Fruit fly (Drosophila melanogaster) whole organism, embryonic: ENCODE data around the gene Pxd.

ENCODE experiments used
- B-H1 ChIP-seq: fragments of 200-800 bp; sonication (Bioruptor generic); IDR thresholded peaks from 3 replicates; pipeline ENCODE4 v1.3.6; 2022; ENCODE audit warnings: missing biosample characterization, missing genetic modification characterization
- BEAF-32 ChIP-seq: fragments of 200-800 bp; sonication (Bioruptor generic); optimal IDR thresholded peaks from 3 replicates; lab custom pipeline; 2017; ENCODE audit warnings: missing biosample characterization, missing genetic modification characterization, mild to moderate bottlenecking, moderate library complexity, missing genetic modification reagents
- Bgb ChIP-seq: fragments of 200-800 bp; sonication (Bioruptor generic); IDR thresholded peaks from 2 replicates; pipeline ENCODE4 v1.3.6; 2022; ENCODE audit warnings: missing biosample characterization, missing genetic modification characterization; ENCODE audit not compliant: partially characterized antibody
- Blimp-1 ChIP-seq: fragments of 200-800 bp; sonication (Bioruptor generic); optimal IDR thresholded peaks from 3 replicates; lab custom pipeline; 2018; ENCODE audit warnings: missing biosample characterization, missing genetic modification characterization, mild to moderate bottlenecking, moderate library complexity, missing genetic modification reagents
- C15 ChIP-seq: fragments of 200-800 bp; sonication (Bioruptor generic); IDR thresholded peaks from 3 replicates; pipeline ENCODE4 v1.3.6; 2022; ENCODE audit warnings: missing biosample characterization, missing genetic modification characterization
- CG11560 ChIP-seq: fragments of 200-800 bp; sonication (Bioruptor generic); IDR thresholded peaks from 3 replicates; pipeline ENCODE4 v1.3.6; 2022; ENCODE audit warnings: missing biosample characterization, missing genetic modification characterization
- CG12236 ChIP-seq: fragments of 200-800 bp; sonication (Bioruptor generic); optimal IDR thresholded peaks from 2 replicates; lab custom pipeline; 2016; ENCODE audit warnings: missing biosample characterization, missing genetic modification characterization
- CG12299 ChIP-seq: fragments of 200-800 bp; sonication (Bioruptor generic); optimal IDR thresholded peaks from 2 replicates; lab custom pipeline; 2018; ENCODE audit warnings: missing biosample characterization, mild to moderate bottlenecking, missing genetic modification characterization
- CG12659 ChIP-seq: fragments of 200-800 bp; sonication (Bioruptor generic); optimal IDR thresholded peaks from 3 replicates; lab custom pipeline; 2017; ENCODE audit warnings: mild to moderate bottlenecking, missing biosample characterization, missing genetic modification reagents, missing genetic modification characterization
- CG13123 ChIP-seq: fragments of 200-800 bp; sonication (Bioruptor generic); optimal IDR thresholded peaks from 2 replicates; lab custom pipeline; 2016; ENCODE audit warnings: missing biosample characterization, missing genetic modification characterization
- CG15269 ChIP-seq: fragments of 200-800 bp; sonication (Bioruptor generic); optimal IDR thresholded peaks from 2 replicates; lab custom pipeline; 2018; ENCODE audit warnings: missing biosample characterization, mild to moderate bottlenecking, missing genetic modification characterization, moderate library complexity
- CG17186 ChIP-seq: fragments of 200-800 bp; sonication (Bioruptor generic); optimal IDR thresholded peaks from 3 replicates; lab custom pipeline; 2017; ENCODE audit warnings: missing biosample characterization, missing genetic modification reagents, missing genetic modification characterization
- CG17359 ChIP-seq: fragments of 200-800 bp; sonication (Bioruptor generic); optimal IDR thresholded peaks from 3 replicates; lab custom pipeline; 2018; ENCODE audit warnings: missing biosample characterization, mild to moderate bottlenecking, missing genetic modification characterization, moderate library complexity
- CG18619 ChIP-seq: fragments of 200-800 bp; sonication (Bioruptor generic); optimal IDR thresholded peaks from 3 replicates; lab custom pipeline; 2017; ENCODE audit warnings: missing biosample characterization, mild to moderate bottlenecking, missing genetic modification characterization
- CG2116 ChIP-seq: fragments of 200-800 bp; sonication (Bioruptor generic); optimal IDR thresholded peaks from 3 replicates; lab custom pipeline; 2018; ENCODE audit warnings: missing biosample characterization, mild to moderate bottlenecking, missing genetic modification characterization
- CG2129 ChIP-seq: fragments of 200-800 bp; sonication (Bioruptor generic); IDR thresholded peaks from 2 replicates; pipeline ENCODE4 v1.3.6; 2022; ENCODE audit warnings: missing biosample characterization, missing genetic modification characterization; ENCODE audit not compliant: partially characterized antibody
- CG3163 ChIP-seq: fragments of 200-800 bp; sonication (Bioruptor generic); optimal IDR thresholded peaks from 3 replicates; lab custom pipeline; 2016; ENCODE audit warnings: missing biosample characterization, missing genetic modification characterization
- CG3726 ChIP-seq: fragments of 200-800 bp; sonication (Bioruptor generic); IDR thresholded peaks from 3 replicates; pipeline ENCODE4, ENCODE4 v1.3.6; 2022; ENCODE audit warnings: missing biosample characterization, missing genetic modification characterization
- CG5245 ChIP-seq: fragments of 200-800 bp; sonication (Bioruptor generic); optimal IDR thresholded peaks from 3 replicates; lab custom pipeline; 2016; ENCODE audit warnings: missing biosample characterization, missing genetic modification characterization
- CG6254 ChIP-seq: fragments of 200-800 bp; sonication (Bioruptor generic); optimal IDR thresholded peaks from 3 replicates; lab custom pipeline; 2017; ENCODE audit warnings: mild to moderate bottlenecking, missing biosample characterization, missing genetic modification reagents, missing genetic modification characterization
- CG6689 ChIP-seq: fragments of 200-800 bp; sonication (Bioruptor generic); IDR thresholded peaks from 2 replicates; pipeline ENCODE4 v1.3.6; 2022; ENCODE audit warnings: missing biosample characterization, missing genetic modification characterization
- CG7556 ChIP-seq: fragments of 200-800 bp; sonication (Bioruptor generic); optimal IDR thresholded peaks from 2 replicates; lab custom pipeline; 2017; ENCODE audit warnings: missing biosample characterization, mild to moderate bottlenecking, missing genetic modification characterization
- CG8359 ChIP-seq: fragments of 200-800 bp; sonication (Bioruptor generic); optimal IDR thresholded peaks from 2 replicates; lab custom pipeline; 2017; ENCODE audit warnings: missing biosample characterization, mild to moderate bottlenecking, missing genetic modification characterization, borderline replicate concordance
- CG8388 ChIP-seq: fragments of 200-800 bp; sonication (Bioruptor generic); optimal IDR thresholded peaks from 2 replicates; lab custom pipeline; 2019; ENCODE audit warnings: missing biosample characterization, mild to moderate bottlenecking, missing genetic modification characterization, moderate library complexity
- CG8924 ChIP-seq: fragments of 200-800 bp; optimal IDR thresholded peaks from 3 replicates; lab custom pipeline; 2019; ENCODE audit warnings: missing biosample characterization, mild to moderate bottlenecking, missing genetic modification characterization, moderate library complexity
- Dad ChIP-seq: fragments of 200-800 bp; sonication (Bioruptor generic); optimal IDR thresholded peaks from 3 replicates; lab custom pipeline; 2016; ENCODE audit warnings: missing biosample characterization, missing genetic modification characterization
- Dip2 ChIP-seq: fragments of 200-800 bp; sonication (Bioruptor generic); IDR thresholded peaks from 2 replicates; pipeline ENCODE4 v1.3.6; 2022; ENCODE audit warnings: missing biosample characterization, missing genetic modification characterization
- Dll ChIP-seq: fragments of 200-800 bp; sonication (Bioruptor generic); IDR thresholded peaks from 4 replicates; pipeline ENCODE4 v1.3.6; 2022; ENCODE audit warnings: missing biosample characterization, missing genetic modification characterization; ENCODE audit not compliant: partially characterized antibody
- Eip74EF ChIP-seq, 2 experiments: fragments of 200-800 bp in 1 of 2; fragments of >200 bp in 1 of 2; sonication (Bioruptor generic) in 1 of 2; optimal IDR thresholded peaks; 2 replicates each; lab custom pipeline; 2017 to 2019; ENCODE audit warnings: missing biosample characterization in 2 of 2, missing genetic modification characterization in 2 of 2, mild to moderate bottlenecking in 1 of 2, moderate library complexity in 1 of 2
- Fer1 ChIP-seq: fragments of 200-800 bp; sonication (Bioruptor generic); optimal IDR thresholded peaks from 2 replicates; lab custom pipeline; 2017; ENCODE audit warnings: missing biosample characterization, mild to moderate bottlenecking, missing genetic modification characterization
- Gsc ChIP-seq: fragments of 200-800 bp; sonication (Bioruptor generic); IDR thresholded peaks from 2 replicates; pipeline ENCODE4 v1.3.6; 2022; ENCODE audit warnings: missing biosample characterization, missing genetic modification characterization
- HLHmδ ChIP-seq: fragments of 200-800 bp; sonication (Bioruptor generic); optimal IDR thresholded peaks from 2 replicates; lab custom pipeline; 2018; ENCODE audit warnings: missing biosample characterization, mild to moderate bottlenecking, missing genetic modification characterization, moderate library complexity
- Hr78 ChIP-seq, 2 experiments: fragments of 200-800 bp in 1 of 2; fragments of >200 bp in 1 of 2; sonication (Bioruptor generic) in 1 of 2; optimal IDR thresholded peaks; 2 replicates each; lab custom pipeline; 2017 to 2019; ENCODE audit warnings: missing biosample characterization in 2 of 2, missing genetic modification characterization in 2 of 2, mild to moderate bottlenecking in 1 of 2, moderate library complexity in 1 of 2
- Mrtf ChIP-seq: fragments of 200-800 bp; sonication (Bioruptor generic); IDR thresholded peaks from 3 replicates; pipeline ENCODE4 v1.3.6; 2022; ENCODE audit warnings: missing biosample characterization, missing genetic modification characterization
- Nf-YA ChIP-seq: fragments of 200-800 bp; sonication (Bioruptor generic); IDR thresholded peaks from 2 replicates; pipeline ENCODE4 v1.3.6; 2022; ENCODE audit warnings: missing biosample characterization, missing genetic modification characterization
- Opbp ChIP-seq: fragments of 200-800 bp; sonication (Bioruptor generic); IDR thresholded peaks from 3 replicates; pipeline ENCODE4 v1.3.6; 2022; ENCODE audit warnings: missing biosample characterization, missing genetic modification characterization; ENCODE audit not compliant: partially characterized antibody
- Sin3A ChIP-seq: fragments of >200 bp; optimal IDR thresholded peaks from 2 replicates; lab custom pipeline; 2018
- al ChIP-seq: fragments of 200-800 bp; sonication (Bioruptor generic); IDR thresholded peaks from 2 replicates; pipeline ENCODE4 v1.3.6; 2022; ENCODE audit warnings: missing biosample characterization, missing genetic modification characterization
- amos ChIP-seq: fragments of 200-800 bp; sonication (Bioruptor generic); IDR thresholded peaks from 2 replicates; pipeline ENCODE4 v1.3.6; 2022; ENCODE audit warnings: missing biosample characterization, missing genetic modification characterization; ENCODE audit not compliant: partially characterized antibody
- aop ChIP-seq: fragments of 200-800 bp; sonication (Bioruptor generic); IDR thresholded peaks from 2 replicates; pipeline ENCODE4 v1.3.6; 2022; ENCODE audit warnings: missing biosample characterization, missing genetic modification characterization
- bbx ChIP-seq: fragments of 200-800 bp; sonication (Bioruptor generic); IDR thresholded peaks from 2 replicates; pipeline ENCODE4 v1.3.6; 2022; ENCODE audit warnings: missing biosample characterization, missing genetic modification characterization; ENCODE audit not compliant: partially characterized antibody
- dan ChIP-seq: fragments of 200-800 bp; sonication (Bioruptor generic); IDR thresholded peaks from 2 replicates; pipeline ENCODE4 v1.3.6; 2022; ENCODE audit warnings: missing biosample characterization, missing genetic modification characterization
- danr ChIP-seq: fragments of 200-800 bp; sonication (Bioruptor generic); IDR thresholded peaks from 2 replicates; pipeline ENCODE4 v1.3.6; 2022; ENCODE audit warnings: missing biosample characterization, missing genetic modification characterization
- ems ChIP-seq: fragments of 200-800 bp; sonication (Bioruptor generic); optimal IDR thresholded peaks from 3 replicates; lab custom pipeline; 2016; ENCODE audit warnings: missing biosample characterization, missing genetic modification characterization
- ewg ChIP-seq: fragments of 200-800 bp; sonication (Bioruptor generic); optimal IDR thresholded peaks from 3 replicates; lab custom pipeline; 2017; ENCODE audit warnings: mild to moderate bottlenecking, missing biosample characterization, missing genetic modification reagents, missing genetic modification characterization
- psq ChIP-seq: fragments of 200-800 bp; sonication (Bioruptor generic); optimal IDR thresholded peaks from 2 replicates; lab custom pipeline; 2017; ENCODE audit warnings: missing biosample characterization, missing genetic modification characterization
- repo ChIP-seq: fragments of 200-800 bp; sonication (Bioruptor generic); optimal IDR thresholded peaks from 2 replicates; lab custom pipeline; 2016; ENCODE audit warnings: missing biosample characterization, missing genetic modification characterization
- stwl ChIP-seq: fragments of 200-800 bp; sonication (Bioruptor generic); optimal IDR thresholded peaks from 3 replicates; lab custom pipeline; 2018; ENCODE audit warnings: missing biosample characterization, mild to moderate bottlenecking, missing genetic modification characterization, moderate library complexity
- tna ChIP-seq: fragments of 200-800 bp; sonication (Bioruptor generic); IDR thresholded peaks from 2 replicates; pipeline ENCODE4 v1.3.6; 2022; ENCODE audit warnings: missing biosample characterization, missing genetic modification characterization; ENCODE audit not compliant: partially characterized antibody
- vnd ChIP-seq: fragments of 200-800 bp; sonication (Bioruptor generic); IDR thresholded peaks from 3 replicates; pipeline ENCODE4 v1.3.6; 2022; ENCODE audit warnings: missing biosample characterization, missing genetic modification characterization; ENCODE audit not compliant: partially characterized antibody
- wdn ChIP-seq: fragments of 200-800 bp; sonication (Bioruptor generic); IDR thresholded peaks from 2 replicates; pipeline ENCODE4 v1.3.6; 2022; ENCODE audit warnings: missing biosample characterization, missing genetic modification characterization

Gene Pxd

DNA sequence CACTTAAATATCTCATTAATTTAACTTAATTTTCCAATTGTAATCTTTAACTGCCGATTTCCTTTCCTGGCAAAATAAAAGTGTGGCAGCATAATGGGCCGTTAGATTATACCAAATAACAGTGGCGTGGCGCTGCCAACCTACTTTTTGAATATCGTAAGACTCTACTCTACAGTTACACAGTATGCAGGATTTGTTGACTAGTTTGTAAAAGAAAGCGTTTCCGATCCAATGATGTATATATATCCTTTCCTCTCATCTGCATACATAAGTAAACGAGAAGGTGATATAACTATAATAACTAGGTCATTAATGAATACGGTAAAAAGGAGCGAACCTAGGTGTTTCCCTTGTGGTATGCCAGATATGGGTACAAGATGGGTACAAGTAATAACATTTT lies 22.6 kb upstream of the Pxd start, which contains the start of gene EMC2B (continued):
- TF ChIP-seq CG15269 (tag; lab: Kevin White, UChicago) (peak; percentile 35), CG12299 (tag; lab: Kevin White, UChicago) (no peak), amos (GFP tag; lab: Robert Waterston, UW) (no peak), Gsc (GFP tag; lab: Robert Waterston, UW) (no peak), wdn (GFP tag; lab: Robert Waterston, UW) (no peak), Eip74EF (GFP tag; optimal IDR thresholded peaks at IDR 0.05; lab: Kevin White, UChicago) (no peak), Hr78 (GFP tag; optimal IDR thresholded peaks at IDR 0.05; lab: Kevin White, UChicago) (no peak), CG3163 (no peak), CG17359 (tag; lab: Kevin White, UChicago) (peak; percentile 12), CG2116 (no peak), repo (no peak), CG12236 (GFP tag; lab: Kevin White, UChicago) (no peak), B-H1 (GFP tag; lab: Robert Waterston, UW) (no peak), CG8359 (no peak), Sin3A (lab: Kevin White, UChicago) (no peak), BEAF-32 (peak; percentile 31), CG13123 (GFP tag; lab: Kevin White, UChicago) (peak; percentile 14), CG12659 (GFP tag; lab: Kevin White, UChicago) (peak; percentile 65), CG11560 (tag; lab: Robert Waterston, UW) (no peak), psq (no peak), CG17186 (GFP tag; lab: Kevin White, UChicago) (no peak), Dip2 (no peak), CG7556 (GFP tag; lab: Kevin White, UChicago) (no peak), CG2129 (GFP tag; lab: Robert Waterston, UW) (no peak), ems (GFP tag; lab: Kevin White, UChicago) (no peak), C15 (no peak), Fer1 (GFP tag; lab: Kevin White, UChicago) (peak; percentile 24), vnd (GFP tag; lab: Robert Waterston, UW) (no peak), al (GFP tag; lab: Robert Waterston, UW) (no peak), CG5245 (GFP tag; lab: Kevin White, UChicago) (no peak), ewg (GFP tag; lab: Kevin White, UChicago) (no peak), CG8924 (peak; percentile 30), CG8388 (GFP tag; lab: Kevin White, UChicago) (peak; percentile 14), danr (GFP tag; lab: Robert Waterston, UW) (no peak), CG18619 (GFP tag; lab: Kevin White, UChicago) (no peak), tna (no peak), CG6689 (no peak), Bgb (no peak), dan (GFP tag; lab: Robert Waterston, UW) (no peak), Mrtf (no peak), Dll (GFP tag; lab: Robert Waterston, UW) (no peak), CG3726 (GFP tag; lab: Robert Waterston, UW) (no peak), Dad (GFP tag; lab: Kevin White, UChicago) (no peak), bbx (no peak), Nf-YA (no peak), aop (GFP tag; lab: Robert Waterston, UW) (no peak), Opbp (GFP tag; lab: Robert Waterston, UW) (no peak), CG6254 (no peak), HLHmδ (no peak), stwl (tag; lab: Kevin White, UChicago) (peak; percentile 88), Blimp-1 (GFP tag; lab: Kevin White, UChicago) (no peak)
